Worm (Caenorhabditis elegans): ENCODE results near the gene spk-1.

Gene spk-1

ce11 chrIII:9483716-9484115 lies 27.3 kb downstream of the spk-1 start (continued):
- peak; percentile 58 for TF ChIP-seq fkh-4 (tag; optimal IDR thresholded peaks at IDR 0.05; ENCODE audit: borderline replicate concordance)
- no peak for TF ChIP-seq nhr-11 (tag; optimal IDR thresholded peaks at IDR 0.05)
- no peak for TF ChIP-seq mab-9 (GFP tag; IDR thresholded peaks at IDR 0.05)
- no peak for TF ChIP-seq egl-13 (tag; optimal IDR thresholded peaks at IDR 0.05)
- no peak for TF ChIP-seq sup-37 (GFP tag; optimal IDR thresholded peaks at IDR 0.05)
- peak; percentile 19 for TF ChIP-seq irx-1 (tag; optimal IDR thresholded peaks at IDR 0.05)
- no peak for TF ChIP-seq ces-1 (GFP tag; optimal IDR thresholded peaks at IDR 0.05)
- no peak for TF ChIP-seq skn-1 (tag; optimal IDR thresholded peaks at IDR 0.05)
- peak; percentile 2 for TF ChIP-seq nhr-20 (tag; optimal IDR thresholded peaks at IDR 0.05)
- TF ChIP-seq C34B4.2 (tag; optimal IDR thresholded peaks at IDR 0.05), result no peak
- TF ChIP-seq xbp-1 (tag; optimal IDR thresholded peaks at IDR 0.05), result peak; percentile 14
- peak; percentile 50 for TF ChIP-seq nhr-71 (tag; optimal IDR thresholded peaks at IDR 0.05)
- no peak for TF ChIP-seq hpl-2 (GFP tag; optimal IDR thresholded peaks at IDR 0.05)
- no peak for TF ChIP-seq mef-2 (tag; optimal IDR thresholded peaks at IDR 0.05)
- TF ChIP-seq vab-15 (tag; optimal IDR thresholded peaks at IDR 0.05), result no peak
- TF ChIP-seq aha-1 (tag; optimal IDR thresholded peaks at IDR 0.05), result no peak
- no peak for TF ChIP-seq zip-4 (GFP tag; optimal IDR thresholded peaks at IDR 0.05)
- no peak for TF ChIP-seq egl-27 (tag; optimal IDR thresholded peaks at IDR 0.05)
- TF ChIP-seq lin-15B (tag; optimal IDR thresholded peaks at IDR 0.05), result peak; percentile 37
- no peak for TF ChIP-seq efl-3 (GFP tag; optimal IDR thresholded peaks at IDR 0.05)
- peak in 1 of 2 experiments; percentile 32 for TF ChIP-seq lin-35 (GFP tag; optimal IDR thresholded peaks at IDR 0.05)
- TF ChIP-seq hlh-4 (tag; optimal IDR thresholded peaks at IDR 0.05), result no peak
- TF ChIP-seq lin-39 (tag; optimal IDR thresholded peaks at IDR 0.05), result no peak
- no peak for TF ChIP-seq unc-30 (tag; optimal IDR thresholded peaks at IDR 0.05)
- peak; percentile 15 for TF ChIP-seq isw-1 (GFP tag; IDR thresholded peaks at IDR 0.05)
- no peak for TF ChIP-seq elt-3 (tag; optimal IDR thresholded peaks at IDR 0.05)
- no peak for TF ChIP-seq fkh-10 (GFP tag; optimal IDR thresholded peaks at IDR 0.05)
- TF ChIP-seq ztf-11 (tag; optimal IDR thresholded peaks at IDR 0.05), result no peak
- TF ChIP-seq fos-1 (tag; optimal IDR thresholded peaks at IDR 0.05), result no peak
- TF ChIP-seq lin-14 (GFP tag; optimal IDR thresholded peaks at IDR 0.05), result peak; percentile 76
- TF ChIP-seq dpl-1 (GFP tag; optimal IDR thresholded peaks at IDR 0.05), result peak in 1 of 3 experiments; percentile 41
- no peak for TF ChIP-seq nhr-84 (tag; optimal IDR thresholded peaks at IDR 0.05)
- TF ChIP-seq pqm-1 (tag; optimal IDR thresholded peaks at IDR 0.05), result no peak
- TF ChIP-seq dsc-1 (tag; optimal IDR thresholded peaks at IDR 0.05), result peak; percentile 96
- TF ChIP-seq blmp-1 (tag; optimal IDR thresholded peaks at IDR 0.05), result no peak
- no peak for TF ChIP-seq ztf-4 (tag; optimal IDR thresholded peaks at IDR 0.05)
- no peak for TF ChIP-seq ceh-90 (tag; optimal IDR thresholded peaks at IDR 0.05)
- no peak for TF ChIP-seq nhr-12 (tag; optimal IDR thresholded peaks at IDR 0.05)
- no peak for TF ChIP-seq ets-5 (GFP tag; IDR thresholded peaks at IDR 0.05)
- no peak for TF ChIP-seq aly-2 (tag; optimal IDR thresholded peaks at IDR 0.05)
- TF ChIP-seq unc-98 (GFP tag; IDR thresholded peaks at IDR 0.05), result no peak
- no peak for TF ChIP-seq zag-1 (tag; optimal IDR thresholded peaks at IDR 0.05)
- TF ChIP-seq Y116A8C.19 (tag; optimal IDR thresholded peaks at IDR 0.05; ENCODE audit: borderline replicate concordance), result no peak

ce11 chrIII:9485373-9485772 lies 29.0 kb downstream of the spk-1 start, which contains the start of gene bre-3:
Gene bre-3 (minus strand): TSS chrIII:9485473.
- TF ChIP-seq vab-15 (tag; optimal IDR thresholded peaks at IDR 0.05) (no peak), fkh-4 (tag; optimal IDR thresholded peaks at IDR 0.05; ENCODE audit: borderline replicate concordance) (no peak), nhr-237 (tag; optimal IDR thresholded peaks at IDR 0.05) (no peak), nhr-28 (tag; optimal IDR thresholded peaks at IDR 0.05) (no peak), efl-1 (optimal IDR thresholded peaks at IDR 0.05) (no peak), efl-1 (GFP tag; optimal IDR thresholded peaks at IDR 0.05 in 1 of 2) (no peak), lir-3 (tag; optimal IDR thresholded peaks at IDR 0.05; ENCODE audit: poor library complexity) (no peak), snu-23 (GFP tag; optimal IDR thresholded peaks at IDR 0.05) (no peak), skn-1 (tag; optimal IDR thresholded peaks at IDR 0.05) (no peak), ceh-90 (tag; optimal IDR thresholded peaks at IDR 0.05) (no peak), fkh-10 (GFP tag; optimal IDR thresholded peaks at IDR 0.05) (no peak), mep-1 (tag; optimal IDR thresholded peaks at IDR 0.05) (no peak), jun-1 (tag; optimal IDR thresholded peaks at IDR 0.05) (no peak), swsn-7 (tag; optimal IDR thresholded peaks at IDR 0.05) (no peak), nhr-85 (tag) (no peak), hpl-2 (GFP tag; optimal IDR thresholded peaks at IDR 0.05) (no peak), irx-1 (tag; optimal IDR thresholded peaks at IDR 0.05) (no peak), mdl-1 (tag; optimal IDR thresholded peaks at IDR 0.05) (no peak), ets-5 (GFP tag; IDR thresholded peaks at IDR 0.05) (no peak)

All from whole organism, L1 larva.